Worm (Caenorhabditis elegans) whole organism, L4 larva: ENCODE results near the gene sdz-10.

ENCODE experiments used
- F10B5.3 ChIP-seq: sonication (generic microtip); optimal IDR thresholded peaks from 2 replicates; lab custom pipeline; 2016; ENCODE audit warnings: mild to moderate bottlenecking, missing genetic modification characterization, missing compliant biosample characterization
- F37D6.2 ChIP-seq: sonication (generic microtip); optimal IDR thresholded peaks from 2 replicates; lab custom pipeline; 2016; ENCODE audit warnings: mild to moderate bottlenecking, missing genetic modification characterization, missing compliant biosample characterization
- F49E8.2 ChIP-seq: sonication (generic microtip); optimal IDR thresholded peaks from 2 replicates; lab custom pipeline; 2016; ENCODE audit warnings: missing compliant biosample characterization, mild to moderate bottlenecking, missing genetic modification characterization, borderline replicate concordance
- Y105C5A.15 ChIP-seq: fragments of 200-800 bp; sonication (Bioruptor generic); IDR thresholded peaks from 2 replicates; pipeline ENCODE4 v1.3.6; 2022; ENCODE audit warnings: missing genetic modification characterization, missing compliant biosample characterization
- Y5F2A.4 ChIP-seq: fragments of 200-800 bp; sonication (Bioruptor generic); optimal IDR thresholded peaks from 2 replicates; lab custom pipeline; 2018; ENCODE audit warnings: mild to moderate bottlenecking, missing genetic modification characterization, missing compliant biosample characterization
- aha-1 ChIP-seq: fragments of 150-350 bp; peaks from one replicate; lab custom pipeline; 2014; ENCODE audit warnings: missing biosample characterization, missing genetic modification characterization
- ama-1 ChIP-seq: fragments of 150-350 bp; optimal IDR thresholded peaks from 2 replicates; lab custom pipeline; 2014; ENCODE audit warnings: inconsistent platforms, mixed read lengths
- attf-4 ChIP-seq: sonication (generic microtip); optimal IDR thresholded peaks from 3 replicates; lab custom pipeline; 2017; ENCODE audit warnings: missing biosample characterization, missing genetic modification characterization
- ceh-28 ChIP-seq: fragments of 150-350 bp; optimal IDR thresholded peaks from 2 replicates; lab custom pipeline; 2014; ENCODE audit warnings: missing biosample characterization, missing genetic modification reagents, missing genetic modification characterization
- ces-1 ChIP-seq: fragments of 150-350 bp; sonication (generic microtip); optimal IDR thresholded peaks from 4 replicates; lab custom pipeline; 2014; ENCODE audit warnings: missing biosample characterization, missing genetic modification reagents, missing genetic modification characterization
- ctbp-1 ChIP-seq: fragments of 200-800 bp; sonication (Bioruptor generic); IDR thresholded peaks from 2 replicates; pipeline ENCODE4 v1.3.6; 2022; ENCODE audit warnings: missing genetic modification reagents, missing genetic modification characterization, missing compliant biosample characterization
- daf-16 ChIP-seq, 3 experiments: sonication (generic microtip); optimal IDR thresholded peaks; 2 replicates each; lab custom pipeline; 2016 to 2017; ENCODE audit warnings: missing genetic modification characterization in 3 of 3, missing genetic modification reagents in 3 of 3, mild to moderate bottlenecking in 2 of 3, missing compliant biosample characterization in 2 of 3, missing biosample characterization in 1 of 3, moderate library complexity in 1 of 3
- daf-8 ChIP-seq: fragments of 200-800 bp; sonication (Bioruptor generic); IDR thresholded peaks from 2 replicates; pipeline ENCODE4 v1.3.6; 2022; ENCODE audit warnings: missing genetic modification characterization, missing compliant biosample characterization
- dpl-1 ChIP-seq: fragments of 150-350 bp; optimal IDR thresholded peaks from 2 replicates; lab custom pipeline; 2014; ENCODE audit warnings: missing biosample characterization, missing genetic modification reagents, missing genetic modification characterization
- dve-1 ChIP-seq: sonication (generic microtip); optimal IDR thresholded peaks from 2 replicates; lab custom pipeline; 2017; ENCODE audit warnings: antibody characterized with exemption, mild to moderate bottlenecking, missing genetic modification characterization, missing compliant biosample characterization; ENCODE audit not compliant: insufficient read depth
- egl-27 ChIP-seq: sonication (generic microtip); optimal IDR thresholded peaks from 3 replicates; lab custom pipeline; 2017; ENCODE audit warnings: missing biosample characterization, missing genetic modification reagents, missing genetic modification characterization
- egl-43 ChIP-seq: fragments of 200-800 bp; sonication (Bioruptor generic); IDR thresholded peaks from 2 replicates; pipeline ENCODE4 v1.3.6; 2022; ENCODE audit warnings: missing genetic modification reagents, missing genetic modification characterization, missing compliant biosample characterization
- fkh-10 ChIP-seq: fragments of 150-350 bp; optimal IDR thresholded peaks from 2 replicates; lab custom pipeline; 2014; ENCODE audit warnings: missing biosample characterization, missing genetic modification reagents, missing genetic modification characterization
- fos-1 ChIP-seq: fragments of 150-350 bp; optimal IDR thresholded peaks from 2 replicates; lab custom pipeline; 2014; ENCODE audit warnings: missing biosample characterization, missing genetic modification characterization
- gei-8 ChIP-seq: fragments of 200-800 bp; sonication (Bioruptor generic); optimal IDR thresholded peaks from 2 replicates; lab custom pipeline; 2018; ENCODE audit warnings: mild to moderate bottlenecking, missing genetic modification characterization, missing compliant biosample characterization
- hif-1 ChIP-seq, 2 experiments: sonication (generic microtip); optimal IDR thresholded peaks; 2 replicates each; lab custom pipeline; 2016 to 2017; ENCODE audit warnings: missing compliant biosample characterization in 2 of 2, missing genetic modification characterization in 2 of 2, missing genetic modification reagents in 2 of 2, missing genotype in 2 of 2, mild to moderate bottlenecking in 1 of 2
- hlh-11 ChIP-seq: fragments of 200-800 bp; sonication (Bioruptor generic); optimal IDR thresholded peaks from 2 replicates; lab custom pipeline; 2018; ENCODE audit warnings: mild to moderate bottlenecking, missing genetic modification characterization, missing compliant biosample characterization
- hmg-1.1 ChIP-seq: fragments of 200-800 bp; sonication (Bioruptor generic); IDR thresholded peaks from 2 replicates; pipeline ENCODE4 v1.3.6; 2022; ENCODE audit warnings: missing genetic modification reagents, missing genetic modification characterization, missing compliant biosample characterization
- lin-1 ChIP-seq: fragments of 200-800 bp; sonication (Bioruptor generic); IDR thresholded peaks from 2 replicates; pipeline ENCODE4 v1.3.6; 2022; ENCODE audit warnings: missing genetic modification reagents, missing genetic modification characterization, missing compliant biosample characterization
- lin-15B ChIP-seq: fragments of 150-350 bp; sonication (generic microtip); optimal IDR thresholded peaks from 3 replicates; lab custom pipeline; 2014; ENCODE audit warnings: missing biosample characterization, missing genetic modification characterization
- lin-38 ChIP-seq: fragments of 200-800 bp; sonication (Bioruptor generic); IDR thresholded peaks from 2 replicates; pipeline ENCODE4 v1.3.6; 2022; ENCODE audit warnings: missing genetic modification reagents, missing genetic modification characterization, missing compliant biosample characterization
- lsy-2 ChIP-seq, 2 experiments: fragments of 150-350 bp in 1 of 2; sonication (generic microtip) in 1 of 2; optimal IDR thresholded peaks; 2 replicates each; lab custom pipeline; 2014 to 2017; ENCODE audit warnings: missing biosample characterization in 2 of 2, missing genetic modification characterization in 2 of 2
- mdl-1 ChIP-seq, 2 experiments: fragments of 150-350 bp in 1 of 2; sonication (generic microtip) in 1 of 2; optimal IDR thresholded peaks; 2 replicates each; lab custom pipeline; 2014 to 2017; ENCODE audit warnings: missing biosample characterization in 2 of 2, missing genetic modification characterization in 2 of 2
- mxl-2 ChIP-seq: fragments of 200-800 bp; sonication (Bioruptor generic); conservative IDR thresholded peaks from 2 replicates; pipeline ENCODE4 v1.3.6; 2022; ENCODE audit warnings: missing genetic modification reagents, missing genetic modification characterization, missing compliant biosample characterization
- nhr-11 ChIP-seq: fragments of 150-350 bp; optimal IDR thresholded peaks from 2 replicates; lab custom pipeline; 2014; ENCODE audit warnings: missing biosample characterization, missing genetic modification characterization
- nhr-28 ChIP-seq: fragments of 150-350 bp; optimal IDR thresholded peaks from 2 replicates; lab custom pipeline; 2014; ENCODE audit warnings: missing biosample characterization, missing genetic modification characterization
- nhr-77 ChIP-seq: fragments of 150-350 bp; optimal IDR thresholded peaks from 2 replicates; lab custom pipeline; 2014; ENCODE audit warnings: missing biosample characterization, missing genetic modification characterization
- pha-4 ChIP-seq, 2 experiments: fragments of 150-350 bp in 1 of 2; fragments of 200-800 bp in 1 of 2; sonication (Bioruptor generic) in 1 of 2; IDR thresholded peaks in 1 of 2; optimal IDR thresholded peaks in 1 of 2; 2 replicates each; pipeline versions ENCODE4 v1.3.6 to Lab custom; 2014 to 2022; ENCODE audit warnings: missing genetic modification characterization in 2 of 2, missing genetic modification reagents in 2 of 2, missing biosample characterization in 1 of 2, missing compliant biosample characterization in 1 of 2
- pqm-1 ChIP-seq: sonication (generic microtip); optimal IDR thresholded peaks from 2 replicates; lab custom pipeline; 2017; ENCODE audit warnings: missing biosample characterization, missing genetic modification characterization
- rbr-2 ChIP-seq: sonication (generic microtip); optimal IDR thresholded peaks from 2 replicates; lab custom pipeline; 2016; ENCODE audit warnings: missing genotype, missing genetic modification characterization, missing compliant biosample characterization
- set-16 ChIP-seq: fragments of 200-800 bp; sonication (Bioruptor generic); IDR thresholded peaks from 2 replicates; pipeline ENCODE4 v1.3.6; 2022; ENCODE audit warnings: missing genetic modification reagents, missing genetic modification characterization, missing compliant biosample characterization
- snpc-4 ChIP-seq: fragments of 150-350 bp; optimal IDR thresholded peaks from 2 replicates; lab custom pipeline; 2014; ENCODE audit warnings: missing biosample characterization, missing genetic modification characterization
- spr-3 ChIP-seq: fragments of 200-800 bp; sonication (Bioruptor generic); optimal IDR thresholded peaks from 2 replicates; lab custom pipeline; 2018; ENCODE audit warnings: mild to moderate bottlenecking, missing genetic modification characterization, missing compliant biosample characterization
- tra-1 ChIP-seq: fragments of 200-800 bp; sonication (Bioruptor generic); IDR thresholded peaks from 2 replicates; pipeline ENCODE4 v1.3.6; 2022; ENCODE audit warnings: missing genetic modification reagents, missing genetic modification characterization, missing compliant biosample characterization
- unc-130 ChIP-seq: sonication (generic microtip); optimal IDR thresholded peaks from 2 replicates; lab custom pipeline; 2016; ENCODE audit warnings: missing genetic modification reagents, missing genetic modification characterization, missing compliant biosample characterization
- unc-39 ChIP-seq: sonication (generic microtip); optimal IDR thresholded peaks from 2 replicates; lab custom pipeline; 2017; ENCODE audit warnings: missing biosample characterization, missing genetic modification characterization
- unc-62 ChIP-seq, 3 experiments: fragments of 150-350 bp in 1 of 3; sonication (generic microtip); optimal IDR thresholded peaks in 2 of 3; peaks in 1 of 3; 1 replicate in 1 of 3; 2 replicates in 2 of 3; lab custom pipeline; 2014 to 2017; ENCODE audit warnings: missing biosample characterization in 3 of 3, missing genetic modification characterization in 3 of 3, missing genetic modification reagents in 3 of 3, missing genotype in 1 of 3
- zfp-2 ChIP-seq: sonication (generic microtip); optimal IDR thresholded peaks from 2 replicates; lab custom pipeline; 2016; ENCODE audit warnings: mild to moderate bottlenecking, missing genetic modification characterization, missing compliant biosample characterization
- zip-2 ChIP-seq: fragments of 150-350 bp; optimal IDR thresholded peaks from 2 replicates; lab custom pipeline; 2014; ENCODE audit warnings: missing biosample characterization, missing genetic modification characterization
- ztf-11 ChIP-seq: fragments of 150-350 bp; optimal IDR thresholded peaks from 2 replicates; lab custom pipeline; 2014; ENCODE audit warnings: missing biosample characterization, missing genetic modification characterization

sdz-10 gene

ce11 chrII:2751278-2751677 is 20.8 kb downstream of the sdz-10 start:
- no peak for TF ChIP-seq set-16 (GFP tag; lab: Robert Waterston, UW)
- no peak for TF ChIP-seq lin-15B (tag; lab: Kevin White, UChicago)
- no peak for TF ChIP-seq zip-2 (tag; lab: Kevin White, UChicago)
- peak; percentile 73 for TF ChIP-seq lin-38 (GFP tag; lab: Robert Waterston, UW)
- no peak for TF ChIP-seq daf-16 (GFP tag; optimal IDR thresholded peaks at IDR 0.05; lab: Kevin White, UChicago)
- peak; percentile 28 for TF ChIP-seq daf-16 (tag; optimal IDR thresholded peaks at IDR 0.05; lab: Kevin White, UChicago)
- no peak for TF ChIP-seq daf-8 (GFP tag; lab: Robert Waterston, UW)
- no peak for TF ChIP-seq mxl-2
- TF ChIP-seq aha-1 (tag; lab: Kevin White, UChicago), result no peak

ce11 chrII:2749595-2750048 is 22.4 kb downstream of the sdz-10 start, which contains the start of gene F29A7.4:
TSS of gene F29A7.4 (plus strand) at chrII:2749998.
- no peak for TF ChIP-seq Y5F2A.4 (GFP tag; lab: Kevin White, UChicago)
- no peak for TF ChIP-seq egl-27
- no peak for TF ChIP-seq attf-4 (tag; lab: Kevin White, UChicago)
- TF ChIP-seq spr-3 (GFP tag; lab: Kevin White, UChicago), result no peak
- no peak for TF ChIP-seq zfp-2 (tag; lab: Kevin White, UChicago)
- no peak for TF ChIP-seq rbr-2 (tag; lab: Kevin White, UChicago)
- TF ChIP-seq daf-16 (GFP tag; optimal IDR thresholded peaks at IDR 0.05; lab: Kevin White, UChicago), result no peak
- TF ChIP-seq daf-16 (tag; optimal IDR thresholded peaks at IDR 0.05; lab: Kevin White, UChicago), result peak; percentile 49
- TF ChIP-seq ztf-11 (tag; lab: Kevin White, UChicago), result no peak
- TF ChIP-seq tra-1 (GFP tag; lab: Robert Waterston, UW), result no peak
- TF ChIP-seq pha-4 (GFP tag; IDR thresholded peaks at IDR 0.05; lab: Robert Waterston, UW), result no peak
- TF ChIP-seq pha-4 (tag; optimal IDR thresholded peaks at IDR 0.05; lab: Kevin White, UChicago), result no peak
- peak; percentile 18 for TF ChIP-seq pqm-1
- TF ChIP-seq daf-8 (GFP tag; lab: Robert Waterston, UW), result no peak
- no peak for TF ChIP-seq fos-1 (tag; lab: Kevin White, UChicago)
- TF ChIP-seq ces-1 (GFP tag; lab: Kevin White, UChicago), result no peak
- no peak for TF ChIP-seq zip-2 (tag; lab: Kevin White, UChicago)
- TF ChIP-seq gei-8, result no peak
- peak; percentile 74 for TF ChIP-seq nhr-28 (tag; lab: Kevin White, UChicago)
- no peak for TF ChIP-seq ama-1 (lab: Kevin White, UChicago)
- no peak for TF ChIP-seq Y105C5A.15
- no peak for TF ChIP-seq F49E8.2 (tag; lab: Kevin White, UChicago)
- TF ChIP-seq lin-1 (GFP tag; lab: Robert Waterston, UW), result no peak
- no peak for TF ChIP-seq dve-1 (tag; lab: Kevin White, UChicago)
- TF ChIP-seq F10B5.3 (tag; lab: Kevin White, UChicago), result no peak

ce11 chrII:2747956-2748621 is 24.0 kb downstream of the sdz-10 start:
- TF ChIP-seq F37D6.2 (tag; lab: Kevin White, UChicago) (peak; percentile 67), dpl-1 (GFP tag; lab: Kevin White, UChicago) (peak; percentile 5), hlh-11 (tag; lab: Kevin White, UChicago) (peak; percentile 27), ctbp-1 (peak; percentile 60; the same call in 1 of the 2 replicates), hif-1 (tag; optimal IDR thresholded peaks at IDR 0.05; lab: Kevin White, UChicago) (peak in 1 of 2 experiments; percentile 33), F10B5.3 (tag; lab: Kevin White, UChicago) (no peak), unc-62 (GFP tag; optimal IDR thresholded peaks at IDR 0.05 in 1 of 2; lab: Kevin White, UChicago) (peak in 1 of 2 experiments; percentile 99), unc-62 (tag; optimal IDR thresholded peaks at IDR 0.05; lab: Kevin White, UChicago) (no peak), lsy-2 (tag; optimal IDR thresholded peaks at IDR 0.05; lab: Kevin White, UChicago) (peak in 1 of 2 experiments; percentile 58), fkh-10 (GFP tag; lab: Kevin White, UChicago) (peak; percentile 75), ceh-28 (tag; lab: Kevin White, UChicago) (no peak), hmg-1.1 (GFP tag; lab: Robert Waterston, UW) (peak; percentile 55; the same call in 1 of the 2 replicates), nhr-77 (tag; lab: Kevin White, UChicago) (no peak), unc-130 (no peak), unc-39 (no peak), mdl-1 (tag; optimal IDR thresholded peaks at IDR 0.05; lab: Kevin White, UChicago) (peak in 1 of 2 experiments; percentile 14), nhr-11 (peak; percentile 47), rbr-2 (tag; lab: Kevin White, UChicago) (peak; percentile 73), egl-43 (GFP tag; lab: Robert Waterston, UW) (peak; percentile 33; the same call in 1 of the 2 replicates), snpc-4 (tag; lab: Kevin White, UChicago) (no peak)
